Worm (Caenorhabditis elegans): Measurements from ENCODE around the gene cyn-7.

Gene cyn-7

DNA sequence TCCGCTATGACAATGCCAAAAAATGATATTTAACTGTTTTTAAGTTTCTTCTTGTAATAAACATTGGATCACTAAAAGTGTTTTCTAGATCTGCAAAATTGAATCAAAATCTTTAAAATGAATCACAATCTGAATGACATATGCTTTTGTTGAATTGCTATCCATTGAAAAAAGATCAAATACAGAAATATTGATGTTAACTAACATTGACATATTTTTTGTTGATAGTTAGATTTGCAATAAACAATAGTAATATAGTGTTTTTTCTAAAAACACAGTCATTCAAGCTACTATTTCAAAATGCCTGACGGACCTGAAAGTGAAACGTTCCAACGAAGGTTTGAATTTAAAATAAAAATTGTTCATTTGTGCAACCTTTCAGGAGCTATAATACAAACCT is 36.5 kb downstream of the cyn-7 start, which contains the start of gene T09F5.2:
TSS of gene T09F5.2 (plus strand) at position 301 of the 400 bp plus-strand sequence.
- TF ChIP-seq ztf-4 (tag; optimal IDR thresholded peaks at IDR 0.05) (no peak), egl-5 (tag; optimal IDR thresholded peaks at IDR 0.05) (no peak), jun-1 (tag; optimal IDR thresholded peaks at IDR 0.05) (no peak), fkh-2 (tag; optimal IDR thresholded peaks at IDR 0.05) (no peak), R02D3.7 (tag; optimal IDR thresholded peaks at IDR 0.05) (no peak)

DNA sequence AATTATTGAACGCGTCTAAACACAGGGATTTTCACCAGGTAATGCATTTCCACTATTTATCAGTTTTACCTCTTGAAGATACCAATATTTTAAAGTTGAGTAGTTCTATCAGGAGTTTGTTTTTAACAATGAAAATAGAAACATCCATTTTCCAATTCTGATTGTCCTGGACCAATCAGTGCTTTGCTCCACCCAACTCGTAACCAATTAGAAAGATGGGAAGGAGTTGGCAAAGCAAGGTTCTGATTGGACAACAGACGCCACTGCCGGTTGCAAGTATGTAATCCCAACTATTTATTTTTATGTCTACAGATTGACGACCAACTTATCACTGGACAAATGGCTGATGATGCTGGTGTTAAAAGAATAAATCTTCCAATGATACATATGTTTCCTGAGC is 37.0 kb downstream of the cyn-7 start:
- TF ChIP-seq aly-2 (tag; optimal IDR thresholded peaks at IDR 0.05) (no peak), elt-3 (tag; optimal IDR thresholded peaks at IDR 0.05) (no peak), pqm-1 (tag; optimal IDR thresholded peaks at IDR 0.05) (no peak), nfya-1 (tag; optimal IDR thresholded peaks at IDR 0.05; ENCODE audit: insufficient read depth) (peak; percentile 58), ceh-82 (tag; optimal IDR thresholded peaks at IDR 0.05) (no peak), mml-1 (tag; optimal IDR thresholded peaks at IDR 0.05) (no peak), lin-39 (tag; optimal IDR thresholded peaks at IDR 0.05) (no peak)

DNA sequence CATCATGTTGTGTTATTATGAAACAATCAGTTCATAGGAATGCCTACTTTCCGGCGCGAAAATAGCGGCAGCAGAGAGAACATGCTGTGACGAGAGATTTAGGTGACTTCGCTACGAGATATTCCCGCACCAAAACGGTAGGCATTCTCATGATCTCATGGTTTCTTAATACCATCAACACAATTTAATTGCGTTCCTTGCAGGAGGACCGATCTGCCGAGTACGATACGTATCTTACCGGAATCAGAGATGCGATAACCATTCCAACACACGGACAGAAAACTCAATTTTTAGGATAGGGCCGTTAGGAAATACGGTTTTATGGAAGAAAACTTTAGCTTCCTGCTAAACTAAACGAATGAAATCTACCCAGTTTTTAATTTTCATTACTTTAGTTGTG is 38.4 kb downstream of the cyn-7 start, which contains the start of gene T09F5.1:
TSS of gene T09F5.1 (plus strand) at position 301 of the 400 bp plus-strand sequence.
- TF ChIP-seq lsy-12 (tag; optimal IDR thresholded peaks at IDR 0.05) (no peak), nhr-11 (tag; optimal IDR thresholded peaks at IDR 0.05) (no peak), mml-1 (tag; optimal IDR thresholded peaks at IDR 0.05) (no peak), ceh-82 (tag; optimal IDR thresholded peaks at IDR 0.05) (no peak), skn-1 (tag; optimal IDR thresholded peaks at IDR 0.05) (no peak), eor-1 (tag; optimal IDR thresholded peaks at IDR 0.05) (no peak), nhr-237 (tag; optimal IDR thresholded peaks at IDR 0.05) (no peak), lin-39 (tag; optimal IDR thresholded peaks at IDR 0.05) (no peak), nhr-76 (tag; optimal IDR thresholded peaks at IDR 0.05) (no peak), aly-2 (tag; optimal IDR thresholded peaks at IDR 0.05) (no peak), elt-2 (tag; optimal IDR thresholded peaks at IDR 0.05) (no peak), lin-15B (tag; optimal IDR thresholded peaks at IDR 0.05) (no peak)

DNA sequence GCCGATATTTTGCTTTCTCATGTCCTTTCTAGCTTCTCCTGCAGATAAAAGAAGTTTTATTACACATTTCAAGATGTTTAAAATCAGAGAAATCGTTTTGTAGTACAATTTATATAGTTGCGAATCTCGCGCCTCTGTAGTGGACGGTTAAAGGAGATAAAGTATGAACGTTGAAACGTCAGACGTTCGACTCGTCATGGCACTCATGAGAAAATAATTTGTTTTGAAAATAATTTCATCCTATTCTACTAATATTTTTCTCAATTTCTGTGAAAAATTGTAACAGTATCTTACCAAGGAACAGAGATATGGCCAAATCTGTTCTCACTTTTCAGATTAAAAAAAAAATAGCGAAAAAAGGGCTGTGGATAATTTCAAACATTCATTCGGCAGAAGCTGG is 39.4 kb downstream of the cyn-7 start, which contains the start of gene T09F5.20:
TSS of gene T09F5.20 (minus strand) at position 101 of the 400 bp plus-strand sequence.
- TF ChIP-seq ceh-28 (tag; optimal IDR thresholded peaks at IDR 0.05): no peak
- no peak for TF ChIP-seq fkh-2 (tag; optimal IDR thresholded peaks at IDR 0.05)
- TF ChIP-seq unc-39 (tag; optimal IDR thresholded peaks at IDR 0.05): no peak

DNA sequence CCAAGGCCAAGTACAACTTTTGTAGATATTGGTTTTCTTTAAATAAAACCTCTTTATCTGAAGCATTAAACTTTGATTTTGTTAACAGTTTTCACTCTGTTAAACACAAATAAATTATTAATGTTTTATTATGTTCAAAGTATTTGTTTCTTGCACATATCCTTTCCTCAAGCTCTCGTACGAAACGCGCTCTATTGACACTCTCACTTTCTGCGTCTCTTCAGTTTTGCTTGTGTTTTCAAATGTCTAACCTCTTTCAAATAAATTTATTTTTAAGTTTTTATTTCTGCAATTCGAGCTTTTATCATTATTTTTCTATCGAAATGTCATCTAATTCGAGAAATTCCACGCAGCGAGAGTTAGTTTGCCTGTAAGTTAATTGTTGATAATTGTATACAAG is 43.4 kb downstream of the cyn-7 start, which contains the start of gene K08F9.4:
TSS of gene K08F9.4 (plus strand) at position 222 of the 400 bp plus-strand sequence.
- TF ChIP-seq zag-1 (tag; optimal IDR thresholded peaks at IDR 0.05) (no peak), nhr-43 (tag; optimal IDR thresholded peaks at IDR 0.05; ENCODE audit: poor library complexity, severe bottlenecking) (peak; percentile 52), elt-3 (tag; optimal IDR thresholded peaks at IDR 0.05) (no peak), nhr-25 (tag; optimal IDR thresholded peaks at IDR 0.05) (peak; percentile 49), hmg-11 (tag; optimal IDR thresholded peaks at IDR 0.05) (peak; percentile 32), fos-1 (tag; optimal IDR thresholded peaks at IDR 0.05) (no peak), snpc-4 (tag; optimal IDR thresholded peaks at IDR 0.05) (peak; percentile 71), elt-1 (tag; optimal IDR thresholded peaks at IDR 0.05) (no peak), egl-27 (tag; optimal IDR thresholded peaks at IDR 0.05) (no peak), lsy-12 (tag; optimal IDR thresholded peaks at IDR 0.05) (no peak), unc-39 (tag; optimal IDR thresholded peaks at IDR 0.05) (no peak), lin-15B (tag; optimal IDR thresholded peaks at IDR 0.05) (peak; percentile 87), nhr-23 (tag; optimal IDR thresholded peaks at IDR 0.05) (peak; percentile 92), tbx-2 (tag; optimal IDR thresholded peaks at IDR 0.05) (no peak), ceh-82 (tag; optimal IDR thresholded peaks at IDR 0.05) (no peak), pha-4 (tag; optimal IDR thresholded peaks at IDR 0.05) (peak; percentile 93), unc-62 (GFP tag; optimal IDR thresholded peaks at IDR 0.05) (no peak), elt-2 (tag; optimal IDR thresholded peaks at IDR 0.05) (peak; percentile 7), nfya-1 (tag; optimal IDR thresholded peaks at IDR 0.05; ENCODE audit: insufficient read depth) (peak; percentile 71)
